Fruit fly (Drosophila melanogaster) whole organism, embryonic: Measurements from ENCODE around the gene Wnt6.

Source experiments
- Atf-2 ChIP-seq: fragments of 200-800 bp; sonication (Bioruptor generic); optimal IDR thresholded peaks from 2 replicates; lab custom pipeline; 2016; ENCODE audit warnings: missing biosample characterization, missing genetic modification characterization
- BtbVII ChIP-seq: fragments of 200-800 bp; sonication (Bioruptor generic); optimal IDR thresholded peaks from 3 replicates; lab custom pipeline; 2017; ENCODE audit warnings: missing biosample characterization, mild to moderate bottlenecking, missing genetic modification characterization
- CG10209 ChIP-seq: fragments of 200-800 bp; sonication (Bioruptor generic); optimal IDR thresholded peaks from 3 replicates; lab custom pipeline; 2017; ENCODE audit warnings: missing biosample characterization, mild to moderate bottlenecking, missing genetic modification characterization, missing genetic modification reagents
- CG10431 ChIP-seq: fragments of 200-800 bp; sonication (Bioruptor generic); optimal IDR thresholded peaks from 3 replicates; lab custom pipeline; 2018; ENCODE audit warnings: missing biosample characterization, mild to moderate bottlenecking, missing genetic modification characterization
- CG11695 ChIP-seq: fragments of 200-800 bp; sonication (Bioruptor generic); IDR thresholded peaks from 3 replicates; pipeline ENCODE4 v1.3.6; 2022; ENCODE audit warnings: missing biosample characterization, missing genetic modification characterization
- CG12659 ChIP-seq: fragments of 200-800 bp; sonication (Bioruptor generic); optimal IDR thresholded peaks from 3 replicates; lab custom pipeline; 2017; ENCODE audit warnings: mild to moderate bottlenecking, missing biosample characterization, missing genetic modification reagents, missing genetic modification characterization
- CG13894 ChIP-seq: fragments of 200-800 bp; sonication (Bioruptor generic); optimal IDR thresholded peaks from 3 replicates; lab custom pipeline; 2018; ENCODE audit warnings: missing biosample characterization, mild to moderate bottlenecking, missing genetic modification characterization, moderate library complexity
- CG14441 ChIP-seq: fragments of 200-800 bp; sonication (Bioruptor generic); IDR thresholded peaks from 2 replicates; pipeline ENCODE4 v1.3.6; 2022; ENCODE audit warnings: missing biosample characterization, missing genetic modification characterization
- CG14710 ChIP-seq: fragments of 200-800 bp; sonication (Bioruptor generic); optimal IDR thresholded peaks from 3 replicates; lab custom pipeline; 2019; ENCODE audit warnings: missing biosample characterization, mild to moderate bottlenecking, missing genetic modification characterization, moderate library complexity
- CG15073 ChIP-seq: fragments of 200-800 bp; sonication (Bioruptor generic); optimal IDR thresholded peaks from 2 replicates; lab custom pipeline; 2016; ENCODE audit warnings: missing biosample characterization, missing genetic modification characterization
- CG15269 ChIP-seq: fragments of 200-800 bp; sonication (Bioruptor generic); optimal IDR thresholded peaks from 2 replicates; lab custom pipeline; 2018; ENCODE audit warnings: missing biosample characterization, mild to moderate bottlenecking, missing genetic modification characterization, moderate library complexity
- CG15479 ChIP-seq: fragments of 200-800 bp; sonication (Bioruptor generic); optimal IDR thresholded peaks from 3 replicates; lab custom pipeline; 2019; ENCODE audit warnings: missing biosample characterization, mild to moderate bottlenecking, missing genetic modification characterization, moderate library complexity
- CG15601 ChIP-seq: fragments of 200-800 bp; sonication (Bioruptor generic); optimal IDR thresholded peaks from 3 replicates; lab custom pipeline; 2019; ENCODE audit warnings: missing biosample characterization, mild to moderate bottlenecking, missing genetic modification characterization, moderate library complexity
- CG18476 ChIP-seq: fragments of 200-800 bp; sonication (Bioruptor generic); optimal IDR thresholded peaks from 2 replicates; lab custom pipeline; 2016; ENCODE audit warnings: missing biosample characterization, mild to moderate bottlenecking, missing genetic modification characterization
- CG18599 ChIP-seq: fragments of 200-800 bp; sonication (Bioruptor generic); optimal IDR thresholded peaks from 3 replicates; lab custom pipeline; 2017; ENCODE audit warnings: missing biosample characterization, missing genetic modification characterization, mild to moderate bottlenecking, moderate library complexity, missing genetic modification reagents
- CG2678 ChIP-seq: fragments of 200-800 bp; sonication (Bioruptor generic); optimal IDR thresholded peaks from 3 replicates; lab custom pipeline; 2019; ENCODE audit warnings: missing biosample characterization, mild to moderate bottlenecking, missing genetic modification characterization, moderate library complexity
- CG32532 ChIP-seq: fragments of 200-800 bp; sonication (Bioruptor generic); IDR thresholded peaks from 2 replicates; pipeline ENCODE4 v1.3.6; 2022; ENCODE audit warnings: missing biosample characterization, missing genetic modification characterization
- CG3407 ChIP-seq: fragments of 200-800 bp; sonication (Bioruptor generic); optimal IDR thresholded peaks from 2 replicates; lab custom pipeline; 2018; ENCODE audit warnings: missing biosample characterization, mild to moderate bottlenecking, missing genetic modification characterization
- CG4820 ChIP-seq: fragments of 200-800 bp; sonication (Bioruptor generic); optimal IDR thresholded peaks from 3 replicates; lab custom pipeline; 2016; ENCODE audit warnings: missing biosample characterization, missing genetic modification characterization
- CG7357 ChIP-seq: fragments of 200-800 bp; sonication (Bioruptor generic); IDR thresholded peaks from 3 replicates; pipeline ENCODE4 v1.3.6; 2022; ENCODE audit warnings: missing biosample characterization, missing genetic modification characterization
- CG9797 ChIP-seq: fragments of 200-800 bp; sonication (Bioruptor generic); optimal IDR thresholded peaks from 3 replicates; lab custom pipeline; 2018; ENCODE audit warnings: missing biosample characterization, mild to moderate bottlenecking, missing genetic modification characterization
- D19A ChIP-seq: fragments of 200-800 bp; optimal IDR thresholded peaks from 3 replicates; lab custom pipeline; 2019; ENCODE audit warnings: missing biosample characterization, mild to moderate bottlenecking, missing genetic modification characterization, moderate library complexity
- Dll ChIP-seq: fragments of 200-800 bp; sonication (Bioruptor generic); IDR thresholded peaks from 4 replicates; pipeline ENCODE4 v1.3.6; 2022; ENCODE audit warnings: missing biosample characterization, missing genetic modification characterization; ENCODE audit not compliant: partially characterized antibody
- Fer1 ChIP-seq: fragments of 200-800 bp; sonication (Bioruptor generic); optimal IDR thresholded peaks from 2 replicates; lab custom pipeline; 2017; ENCODE audit warnings: missing biosample characterization, mild to moderate bottlenecking, missing genetic modification characterization
- Max ChIP-seq: fragments of 200-800 bp; sonication (Bioruptor generic); optimal IDR thresholded peaks from 2 replicates; lab custom pipeline; 2016; ENCODE audit warnings: missing biosample characterization, mild to moderate bottlenecking, missing genetic modification characterization
- Med ChIP-seq: fragments of 200-800 bp; sonication (Bioruptor generic); peaks from one replicate; lab custom pipeline; 2016; ENCODE audit warnings: missing biosample characterization, missing genetic modification characterization, mild to moderate bottlenecking, inconsistent platforms, moderate library complexity
- Nf-YB ChIP-seq: fragments of 200-800 bp; sonication (Bioruptor generic); optimal IDR thresholded peaks from 3 replicates; lab custom pipeline; 2019; ENCODE audit warnings: missing biosample characterization, mild to moderate bottlenecking, missing genetic modification characterization, moderate library complexity
- Nf-YC ChIP-seq: fragments of 200-800 bp; optimal IDR thresholded peaks from 3 replicates; lab custom pipeline; 2019; ENCODE audit warnings: missing biosample characterization, mild to moderate bottlenecking, missing genetic modification characterization, moderate library complexity
- Optix ChIP-seq: fragments of 200-800 bp; sonication (Bioruptor generic); IDR thresholded peaks from 3 replicates; pipeline ENCODE4 v1.3.6; 2022; ENCODE audit warnings: missing biosample characterization, missing genetic modification characterization
- Six4 ChIP-seq: fragments of 200-800 bp; sonication (Bioruptor generic); optimal IDR thresholded peaks from 2 replicates; lab custom pipeline; 2016; ENCODE audit warnings: missing biosample characterization, missing genetic modification characterization
- Spps ChIP-seq: fragments of 200-800 bp; sonication (Bioruptor generic); optimal IDR thresholded peaks from 2 replicates; lab custom pipeline; 2018; ENCODE audit warnings: missing biosample characterization, mild to moderate bottlenecking, missing genetic modification characterization
- cg ChIP-seq: fragments of 200-800 bp; sonication (Bioruptor generic); optimal IDR thresholded peaks from 3 replicates; lab custom pipeline; 2019; ENCODE audit warnings: missing biosample characterization, mild to moderate bottlenecking, missing genetic modification characterization, moderate library complexity
- dysf ChIP-seq: fragments of 200-800 bp; sonication (Bioruptor generic); IDR thresholded peaks from 3 replicates; pipeline ENCODE4 v1.3.6; 2022; ENCODE audit warnings: missing biosample characterization, missing genetic modification characterization
- ham ChIP-seq: fragments of 200-800 bp; sonication (Bioruptor generic); IDR thresholded peaks from 2 replicates; pipeline ENCODE4 v1.3.6; 2022; ENCODE audit warnings: missing biosample characterization, missing genetic modification characterization
- knrl ChIP-seq: fragments of 200-800 bp; sonication (Bioruptor generic); IDR thresholded peaks from 3 replicates; pipeline ENCODE4 v1.3.6; 2022; ENCODE audit warnings: missing biosample characterization, missing genetic modification characterization; ENCODE audit not compliant: partially characterized antibody
- lab ChIP-seq: fragments of 200-800 bp; sonication (Bioruptor generic); optimal IDR thresholded peaks from 3 replicates; lab custom pipeline; 2017; ENCODE audit warnings: missing biosample characterization, missing genetic modification characterization, mild to moderate bottlenecking, moderate library complexity, missing genetic modification reagents
- lilli ChIP-seq: fragments of 200-800 bp; sonication (Bioruptor generic); optimal IDR thresholded peaks from 3 replicates; lab custom pipeline; 2016; ENCODE audit warnings: missing biosample characterization, missing genetic modification characterization
- nmo ChIP-seq: fragments of 200-800 bp; sonication (Bioruptor generic); optimal IDR thresholded peaks from 2 replicates; lab custom pipeline; 2018; ENCODE audit warnings: missing biosample characterization, mild to moderate bottlenecking, missing genetic modification characterization, moderate library complexity
- pfk ChIP-seq: fragments of 200-800 bp; sonication (Bioruptor generic); optimal IDR thresholded peaks from 2 replicates; lab custom pipeline; 2018; ENCODE audit warnings: missing biosample characterization, mild to moderate bottlenecking, missing genetic modification characterization, moderate library complexity
- prd ChIP-seq, 3 experiments: fragments of >200 bp in 2 of 3; fragments of 200-800 bp in 1 of 3; sonication (Bioruptor generic) in 1 of 3; optimal IDR thresholded peaks in 2 of 3; IDR thresholded peaks in 1 of 3; 2 replicates in 2 of 3; 3 replicates in 1 of 3; pipeline versions ENCODE4 v1.3.6 to Lab custom; 2017 to 2022; ENCODE audit warnings: missing biosample characterization in 1 of 3, missing genetic modification characterization in 1 of 3
- row ChIP-seq: fragments of 200-800 bp; sonication (Bioruptor generic); IDR thresholded peaks from 3 replicates; pipeline ENCODE4 v1.3.6; 2022; ENCODE audit warnings: missing biosample characterization, missing genetic modification characterization
- run ChIP-seq: fragments of 200-800 bp; sonication (Bioruptor generic); optimal IDR thresholded peaks from 3 replicates; lab custom pipeline; 2018; ENCODE audit warnings: missing biosample characterization, mild to moderate bottlenecking, missing genetic modification characterization
- so ChIP-seq: fragments of 200-800 bp; sonication (Bioruptor generic); IDR thresholded peaks from 3 replicates; pipeline ENCODE4 v1.3.6; 2022; ENCODE audit warnings: missing biosample characterization, missing genetic modification characterization
- sqz ChIP-seq: fragments of 200-800 bp; sonication (Bioruptor generic); optimal IDR thresholded peaks from 3 replicates; lab custom pipeline; 2018; ENCODE audit warnings: missing biosample characterization, mild to moderate bottlenecking, missing genetic modification characterization
- stc ChIP-seq: fragments of 200-800 bp; sonication (Bioruptor generic); IDR thresholded peaks from 2 replicates; pipeline ENCODE4 v1.3.6; 2022; ENCODE audit warnings: missing biosample characterization, missing genetic modification characterization
- sug ChIP-seq: fragments of 200-800 bp; optimal IDR thresholded peaks from 2 replicates; lab custom pipeline; 2019; ENCODE audit warnings: missing biosample characterization, mild to moderate bottlenecking, missing genetic modification characterization, moderate library complexity
- tgo ChIP-seq: fragments of 200-800 bp; sonication (Bioruptor generic); IDR thresholded peaks from 3 replicates; pipeline ENCODE4 v1.3.6; 2022; ENCODE audit warnings: missing biosample characterization, missing genetic modification characterization
- trem ChIP-seq: fragments of 200-800 bp; optimal IDR thresholded peaks from 3 replicates; lab custom pipeline; 2019; ENCODE audit warnings: missing biosample characterization, mild to moderate bottlenecking, missing genetic modification characterization, moderate library complexity
- zfh1 ChIP-seq: fragments of 200-800 bp; sonication (Bioruptor generic); IDR thresholded peaks from 3 replicates; pipeline ENCODE4 v1.3.6; 2022; ENCODE audit warnings: missing biosample characterization, missing genetic modification characterization

Wnt6 gene

dm6 chr2L:7395813-7396212 lies 62.3 kb downstream of the Wnt6 start (continued):
- TF ChIP-seq CG18599 (GFP tag; lab: Kevin White, UChicago) (peak; percentile 63), sug (tag; lab: Kevin White, UChicago) (peak; percentile 23), ham (GFP tag; lab: Robert Waterston, UW) (no peak), prd (optimal IDR thresholded peaks at IDR 0.05; lab: Kevin White, UChicago) (no peak), prd (GFP tag; IDR thresholded peaks at IDR 0.05; lab: Robert Waterston, UW) (peak; percentile 57; the same call in 1 of the 3 replicates), CG15601 (tag; lab: Kevin White, UChicago) (peak; percentile 22), Med (GFP tag; lab: Kevin White, UChicago) (peak; percentile 2), zfh1 (0 out of 3 replicates have a peak, but pooled peaks have one; percentile 25), D19A (tag; lab: Kevin White, UChicago) (peak; percentile 52), CG9797 (GFP tag; lab: Kevin White, UChicago) (no peak), CG7357 (no peak), CG18476 (GFP tag; lab: Kevin White, UChicago) (peak; percentile 14), CG13894 (tag; lab: Kevin White, UChicago) (no peak), nmo (GFP tag; lab: Kevin White, UChicago) (peak; percentile 68), so (GFP tag; lab: Robert Waterston, UW) (0 out of 3 replicates have a peak, but pooled peaks have one; percentile 52), knrl (GFP tag; lab: Robert Waterston, UW) (no peak), CG4820 (GFP tag; lab: Kevin White, UChicago) (peak; percentile 20), CG15269 (tag; lab: Kevin White, UChicago) (peak; percentile 78), CG12659 (GFP tag; lab: Kevin White, UChicago) (peak; percentile 62), CG32532 (GFP tag; lab: Robert Waterston, UW) (peak; percentile 24; the same call in 1 of the 2 replicates), Fer1 (GFP tag; lab: Kevin White, UChicago) (peak; percentile 69), lab (GFP tag; lab: Kevin White, UChicago) (peak; percentile 75), Spps (tag; lab: Kevin White, UChicago) (no peak), Nf-YB (peak; percentile 25), CG11695 (peak; percentile 57; the same call in 1 of the 3 replicates), lilli (GFP tag; lab: Kevin White, UChicago) (peak; percentile 1), sqz (GFP tag; lab: Kevin White, UChicago) (peak; percentile 56), CG3407 (GFP tag; lab: Kevin White, UChicago) (peak; percentile 4), BtbVII (GFP tag; lab: Kevin White, UChicago) (peak; percentile 49), Max (peak; percentile 12), CG10209 (GFP tag; lab: Kevin White, UChicago) (peak; percentile 58), Atf-2 (GFP tag; lab: Kevin White, UChicago) (no peak), Nf-YC (tag; lab: Kevin White, UChicago) (peak; percentile 35), Dll (no peak), Six4 (GFP tag; lab: Kevin White, UChicago) (peak; percentile 6), CG10431 (no peak), stc (0 out of 2 replicates have a peak, but pooled peaks have one; percentile 33), CG14441 (peak; percentile 45), CG15073 (GFP tag; lab: Kevin White, UChicago) (no peak), CG2678 (tag; lab: Kevin White, UChicago) (peak; percentile 79), dysf (peak; percentile 77), pfk (GFP tag; lab: Kevin White, UChicago) (no peak), run (tag; lab: Kevin White, UChicago) (peak; percentile 29), Optix (no peak), trem (no peak), CG15479 (GFP tag; lab: Kevin White, UChicago) (no peak), cg (GFP tag; lab: Kevin White, UChicago) (no peak), row (peak; percentile 74), tgo (GFP tag; lab: Robert Waterston, UW) (peak; percentile 73; the same call in 2 of the 3 replicates), CG14710 (tag; lab: Kevin White, UChicago) (peak; percentile 11)
